Worm (Caenorhabditis elegans): Measurements from ENCODE around the gene larp-1.
A peak's percentile ranks its signal among the peaks of the same experiment; 100 is the strongest.
"Not testable (repeated sequence)": the region's sequence is repeated elsewhere in the genome, so short reads cannot be mapped to it uniquely, and the experiment has no call there.

larp-1 gene

DNA sequence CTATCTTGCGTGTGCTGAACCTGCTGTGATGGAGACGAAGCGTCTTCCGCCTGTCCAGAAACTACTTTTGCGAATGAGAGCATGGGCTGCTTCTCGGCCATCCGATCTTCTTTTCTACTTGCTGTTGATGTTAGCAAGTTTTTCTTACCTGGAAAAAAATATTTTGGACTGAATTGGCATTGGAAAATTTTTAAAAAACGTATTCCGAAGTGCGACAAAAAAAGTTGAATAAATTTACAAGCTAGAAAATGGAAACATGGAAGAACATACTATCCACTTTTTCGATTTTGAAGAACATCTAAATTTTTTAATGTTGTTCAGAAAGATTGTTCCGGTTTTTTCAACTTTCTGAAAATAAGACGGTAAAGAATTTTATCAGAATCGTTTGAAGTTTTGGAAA lies at the start of gene larp-1:
Gene larp-1, minus strand, starts transcription at position 101 of the 400 bp plus-strand sequence.
- TF ChIP-seq hmg-20 (GFP tag; IDR thresholded peaks at IDR 0.05), result no peak
- 0 out of 2 replicates have a peak, but pooled peaks have one; percentile 16 for TF ChIP-seq madf-3 (GFP tag; IDR thresholded peaks at IDR 0.05)

- TF ChIP-seq T07F8.4 (tag; optimal IDR thresholded peaks at IDR 0.05); T26A5.8 (tag; optimal IDR thresholded peaks at IDR 0.05); nhr-120 (GFP tag; IDR thresholded peaks at IDR 0.05): not testable (repeated sequence)
These were observed 45.0 kb upstream of the larp-1 start, which contains the start of gene C45G9.4 for ce11 chrIII:5062406-5062805. Gene C45G9.4 (plus strand): TSS chrIII:5062706.

- no peak for TF ChIP-seq ets-4 (GFP tag; optimal IDR thresholded peaks at IDR 0.05)
- TF ChIP-seq bed-2 (GFP tag; IDR thresholded peaks at IDR 0.05), result no peak
These were observed 44.3 kb upstream of the larp-1 start, which contains the start of gene C45G9.10 for ce11 chrIII:5061798-5062197. Gene C45G9.10 (minus strand): TSS chrIII:5061898.

DNA sequence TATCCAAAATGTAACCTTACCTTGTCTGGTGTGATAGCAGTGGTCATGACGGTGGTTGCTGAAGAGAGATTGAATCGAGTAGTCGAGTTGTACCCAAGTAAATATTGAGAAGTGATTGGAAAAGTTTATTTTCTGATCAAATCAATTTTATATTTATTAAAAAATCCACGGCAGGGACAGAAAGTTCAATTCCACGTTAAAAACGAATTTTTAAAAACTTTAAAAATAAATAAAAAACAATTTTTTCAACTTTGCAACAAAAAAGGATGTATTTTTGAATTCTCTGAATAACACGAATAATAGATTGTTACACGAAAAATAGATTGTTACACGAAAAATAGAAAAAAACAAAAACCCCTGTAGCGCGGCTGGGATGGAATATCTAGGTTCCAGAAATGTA lies 38.3 kb upstream of the larp-1 start, which contains the start of gene C45G9.9:
Gene C45G9.9, minus strand, starts transcription at position 101 of the 400 bp plus-strand sequence.
- TF ChIP-seq pha-4 (tag; optimal IDR thresholded peaks at IDR 0.05); snpc-1.3 (tag; optimal IDR thresholded peaks at IDR 0.05; ENCODE audit: insufficient read depth); Y53G8AR.9 (GFP tag; conservative IDR thresholded peaks at IDR 0.05): not testable (repeated sequence)

DNA sequence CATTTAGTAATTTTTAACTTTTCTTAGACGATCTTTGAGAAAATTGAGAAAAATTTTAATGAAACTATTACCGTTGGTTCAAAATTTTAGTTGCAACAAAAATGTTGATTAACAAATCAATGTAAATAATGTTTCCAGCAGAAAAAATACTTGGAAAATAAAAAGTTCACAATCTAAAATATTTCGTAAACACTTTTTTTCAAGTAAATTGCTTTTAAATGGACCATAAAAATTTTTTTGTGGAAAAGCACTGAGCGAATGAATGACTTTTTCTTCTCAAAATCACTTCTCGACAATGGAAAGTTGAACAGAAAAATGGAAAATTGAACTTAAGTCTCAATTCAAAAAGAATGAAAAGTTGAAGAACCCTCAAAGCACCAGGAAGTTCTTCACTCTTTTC lies 36.1 kb upstream of the larp-1 start, which contains the start of gene C45G9.8:
Gene C45G9.8, minus strand, starts transcription at position 101 of the 400 bp plus-strand sequence.
- TF ChIP-seq tbx-9 (tag; optimal IDR thresholded peaks at IDR 0.05; ENCODE audit: borderline replicate concordance) (no peak), egrh-3 (GFP tag; IDR thresholded peaks at IDR 0.05) (no peak), ztf-6 (GFP tag; IDR thresholded peaks at IDR 0.05) (no peak), ztf-22 (GFP tag; optimal IDR thresholded peaks at IDR 0.05) (no peak), cebp-2 (GFP tag; IDR thresholded peaks at IDR 0.05) (no peak), Y95B8A.8 (GFP tag; IDR thresholded peaks at IDR 0.05) (no peak), unc-130 (GFP tag; optimal IDR thresholded peaks at IDR 0.05) (no peak), mxl-1 (tag; optimal IDR thresholded peaks at IDR 0.05) (no peak), efl-1 (GFP tag; optimal IDR thresholded peaks at IDR 0.05) (no peak), mes-4 (tag; optimal IDR thresholded peaks at IDR 0.05) (no peak), ztf-25 (GFP tag; IDR thresholded peaks at IDR 0.05) (no peak), sptf-2 (GFP tag; optimal IDR thresholded peaks at IDR 0.05) (no peak), egl-18 (GFP tag; IDR thresholded peaks at IDR 0.05) (no peak), snpc-1.1 (tag; optimal IDR thresholded peaks at IDR 0.05; ENCODE audit: insufficient read depth) (no peak), lin-26 (GFP tag; IDR thresholded peaks at IDR 0.05) (no peak), F37B4.10 (GFP tag; IDR thresholded peaks at IDR 0.05) (no peak), him-1 (tag; optimal IDR thresholded peaks at IDR 0.05) (no peak), Y79H2A.3 (GFP tag; conservative IDR thresholded peaks at IDR 0.05) (no peak)

ce11 chrIII:5051949-5052348 lies 34.5 kb upstream of the larp-1 start, which contains the start of gene C45G9.15:
Gene C45G9.15 (minus strand): TSS chrIII:5052049.
- TF ChIP-seq ceh-27 (GFP tag; optimal IDR thresholded peaks at IDR 0.05) (no peak), ceh-91 (GFP tag; IDR thresholded peaks at IDR 0.05) (no peak), hlh-12 (tag; optimal IDR thresholded peaks at IDR 0.05) (no peak), chd-7 (tag; optimal IDR thresholded peaks at IDR 0.05) (no peak)
